Worm (Caenorhabditis elegans) whole organism, dauer: ENCODE measurements around the gene dli-1.

Source experiments
- unc-62 ChIP-seq: sonication (generic microtip); optimal IDR thresholded peaks from 2 replicates; lab custom pipeline; 2017; ENCODE audit warnings: missing biosample characterization, missing genetic modification reagents, missing genetic modification characterization

Gene dli-1

DNA sequence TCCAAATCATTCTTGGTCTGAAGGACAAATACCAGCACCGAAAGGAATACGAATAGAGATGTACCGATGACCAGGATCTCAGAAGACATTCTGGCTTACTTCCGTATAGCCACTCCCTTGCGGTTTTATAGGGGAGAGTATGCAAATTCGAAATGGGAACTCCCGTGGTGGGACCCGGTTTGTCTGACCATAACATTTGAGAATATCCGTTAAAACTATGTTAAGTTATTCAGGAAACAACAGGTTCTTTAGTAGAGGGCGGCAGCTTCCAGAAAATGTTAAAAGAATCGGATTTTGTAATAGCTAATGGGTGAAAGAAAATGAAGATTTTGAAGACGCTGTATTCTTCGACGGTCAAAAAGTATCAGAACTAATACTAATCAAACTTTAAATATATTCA lies 31.4 kb downstream of the dli-1 start, which contains the start of gene col-131:
Gene col-131, minus strand, starts transcription at position 101 of the 400 bp plus-strand sequence.
- TF ChIP-seq unc-62 (GFP tag; lab: Kevin White, UChicago), result no peak

DNA sequence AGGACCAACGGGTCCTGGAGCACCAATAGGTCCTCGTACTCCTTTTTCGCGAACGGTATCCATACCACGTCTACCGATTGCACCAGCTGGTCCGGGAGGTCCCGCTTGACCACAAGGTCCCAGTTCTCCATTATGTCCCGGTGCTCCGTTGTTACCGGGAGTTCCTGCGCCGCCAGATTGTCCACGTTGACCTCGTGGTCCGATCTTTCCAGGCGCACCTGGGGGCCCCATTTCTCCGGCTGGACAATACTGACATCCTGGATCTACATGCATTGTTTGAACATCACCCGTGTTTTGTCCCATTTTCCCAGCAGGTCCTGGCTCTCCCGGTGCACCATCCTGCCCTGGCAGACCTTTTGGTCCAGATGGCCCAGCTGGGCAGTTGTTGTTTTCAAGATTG lies 32.5 kb downstream of the dli-1 start:
- no peak for TF ChIP-seq unc-62 (GFP tag; lab: Kevin White, UChicago)

DNA sequence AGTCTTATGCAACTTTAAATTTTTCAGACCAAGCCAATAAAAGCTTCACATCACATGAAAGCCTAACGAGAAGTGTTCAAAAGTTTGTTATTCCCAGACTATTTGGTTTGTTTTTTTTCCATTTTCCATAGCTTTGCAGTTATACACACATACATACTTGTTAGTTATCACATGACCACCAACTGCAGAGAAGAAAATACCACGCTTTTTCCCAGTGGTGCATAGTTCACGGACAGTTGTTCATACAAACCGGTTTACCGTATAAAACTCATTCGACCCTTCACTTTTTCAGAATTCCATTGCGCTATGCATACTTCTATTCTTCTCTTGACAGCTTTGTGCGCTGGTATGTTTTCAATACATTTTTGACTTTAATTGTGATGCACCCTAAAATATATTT lies 34.9 kb downstream of the dli-1 start, which contains the start of gene scl-5:
Gene scl-5, plus strand, starts transcription at position 301 of the 400 bp plus-strand sequence.
- TF ChIP-seq unc-62 (GFP tag; lab: Kevin White, UChicago), result no peak

ce11 chrIV:13059284-13059683 lies 39.3 kb downstream of the dli-1 start, which contains the start of gene scl-3:
scl-3 (plus strand) TSS chrIV:13059584.
- no peak for TF ChIP-seq unc-62 (GFP tag; lab: Kevin White, UChicago)

- TF ChIP-seq unc-62 (GFP tag; lab: Kevin White, UChicago), result no peak
Observed at ce11 chrIV:13057418-13057817, 41.2 kb downstream of the dli-1 start, which contains the start of gene scl-2. scl-2 (plus strand) TSS chrIV:13057710.

DNA sequence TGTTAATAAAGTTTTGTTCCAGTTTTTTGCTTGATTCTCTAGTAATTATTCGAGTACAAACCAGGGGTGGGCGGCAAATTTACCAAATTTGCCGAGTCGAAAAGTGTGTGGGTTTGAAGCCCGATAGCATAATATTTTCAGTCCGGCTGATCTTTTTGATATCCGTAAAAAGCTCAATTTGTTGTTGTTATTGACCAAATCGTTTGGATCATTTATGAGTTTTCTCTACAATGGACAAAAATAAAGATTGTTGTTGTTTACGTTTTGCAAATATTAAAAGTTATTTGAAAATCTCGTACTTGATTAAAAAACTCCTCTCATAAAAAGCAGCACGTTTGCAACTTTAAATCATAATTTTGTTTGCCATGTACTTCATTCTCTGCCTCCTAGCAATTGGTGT lies 42.6 kb downstream of the dli-1 start, which contains the start of gene scl-1:
Gene scl-1, plus strand, starts transcription at position 301 of the 400 bp plus-strand sequence.
- no peak for TF ChIP-seq unc-62 (GFP tag; lab: Kevin White, UChicago)

ce11 chrIV:13052568-13052967 lies 46.0 kb downstream of the dli-1 start, which contains the start of gene F49E11.7:
F49E11.7 (plus strand) TSS chrIV:13052868.
- TF ChIP-seq unc-62 (GFP tag; lab: Kevin White, UChicago), result no peak

ce11 chrIV:13051073-13051472 lies 47.5 kb downstream of the dli-1 start, which contains the start of gene scl-11:
scl-11 (plus strand) TSS chrIV:13051373.
- TF ChIP-seq unc-62 (GFP tag; lab: Kevin White, UChicago), result no peak

- no peak for TF ChIP-seq unc-62 (GFP tag; lab: Kevin White, UChicago)
Observed at ce11 chrIV:13048157-13048556, 50.4 kb downstream of the dli-1 start, which contains the start of gene scl-10. scl-10 (plus strand) TSS chrIV:13048457.
